Fruit fly (Drosophila melanogaster) whole organism: ENCODE measurements around the gene Dim1.

Experiments
- CG8478 ChIP-seq: fragments of >200 bp; optimal IDR thresholded peaks from 2 replicates; lab custom pipeline; 2018; ENCODE audit warnings: inconsistent platforms
- Dll ChIP-seq: fragments of >200 bp; optimal IDR thresholded peaks from 2 replicates; lab custom pipeline; 2017
- EcR ChIP-seq, 2 experiments: fragments of >200 bp; optimal IDR thresholded peaks; 2 replicates each; lab custom pipeline; 2017; ENCODE audit warnings: missing biosample characterization in 2 of 2, missing genetic modification characterization in 2 of 2, missing genetic modification reagents in 2 of 2
- pan ChIP-seq: fragments of >200 bp; optimal IDR thresholded peaks from 2 replicates; lab custom pipeline; 2017
- psq ChIP-seq: fragments of >200 bp; optimal IDR thresholded peaks from 2 replicates; lab custom pipeline; 2017
- usp ChIP-seq: fragments of >200 bp; optimal IDR thresholded peaks from 2 replicates; lab custom pipeline; 2017; ENCODE audit warnings: missing biosample characterization, missing genetic modification characterization, mixed read lengths

Gene Dim1

DNA sequence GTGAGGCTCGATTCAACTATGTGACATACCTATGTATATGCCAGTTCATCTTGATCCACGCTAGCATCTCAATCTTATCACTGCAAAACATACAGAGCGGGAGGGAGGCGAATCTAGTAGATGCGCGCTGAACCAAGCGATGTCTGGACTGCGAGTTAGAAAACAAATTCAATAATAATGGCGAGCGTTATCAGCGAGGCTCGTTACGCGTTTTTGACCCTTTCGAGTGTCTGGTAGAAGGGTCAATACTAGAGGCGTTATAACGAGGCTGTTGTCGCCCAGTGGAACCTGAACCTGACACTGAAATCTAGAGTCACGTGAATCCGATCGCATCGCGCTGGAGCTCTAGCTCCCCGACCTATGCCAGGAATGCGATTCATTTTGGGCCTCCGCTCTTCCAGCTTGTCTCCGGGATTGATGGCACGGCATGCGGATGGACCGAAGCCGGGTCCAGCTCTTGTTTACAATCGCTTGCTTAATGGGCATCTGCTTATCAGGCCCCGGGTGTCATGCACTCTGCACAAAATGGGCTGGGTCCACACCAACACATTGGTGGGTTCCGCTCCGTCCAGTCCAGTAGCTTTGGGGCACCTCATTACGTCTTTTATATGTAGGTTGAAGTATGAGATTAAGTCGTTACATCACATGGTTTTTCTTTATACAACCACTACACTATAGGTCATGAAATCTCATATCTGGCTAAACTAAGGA lies 13.5 kb upstream of the Dim1 start:
- TF ChIP-seq pan (lab: Kevin White, UChicago) (no peak), usp (GFP tag; lab: Kevin White, UChicago) (no peak), psq (lab: Kevin White, UChicago) (no peak), CG8478 (lab: Kevin White, UChicago) (no peak), EcR (GFP tag; optimal IDR thresholded peaks at IDR 0.05; lab: Kevin White, UChicago) (no peak), Dll (no peak)

DNA sequence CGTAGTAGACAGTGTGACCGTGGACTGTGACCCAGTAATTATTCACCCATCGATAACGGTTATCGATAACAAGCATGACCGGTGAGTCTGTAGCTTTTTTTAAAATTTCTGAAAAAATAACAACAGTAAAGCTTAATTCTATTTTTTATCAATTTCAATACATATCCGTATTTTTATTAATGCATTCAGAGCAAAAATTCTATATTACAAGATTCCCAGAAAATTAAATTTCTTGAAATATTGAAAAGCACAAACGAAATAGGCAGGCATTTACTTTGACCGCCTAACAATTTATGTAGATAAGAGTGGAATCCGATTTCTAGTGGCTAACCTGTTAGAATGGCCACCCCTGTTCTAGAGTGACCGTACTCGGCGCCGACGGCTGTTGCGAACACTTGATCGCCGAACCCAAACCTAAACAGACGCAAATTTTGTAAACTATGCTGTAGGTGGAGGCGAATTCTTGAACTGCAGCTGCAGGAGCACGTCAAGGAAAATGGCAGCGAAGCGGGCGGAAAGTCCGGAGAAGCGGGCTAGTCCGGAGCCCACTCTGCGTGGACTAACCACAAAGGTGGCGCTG lies 9.1 kb upstream of the Dim1 start, which contains the start of gene CG3652:
Gene CG3652, minus strand, starts transcription at position 35 of the 580 bp plus-strand sequence.
- TF ChIP-seq usp (GFP tag; lab: Kevin White, UChicago) (no peak), psq (lab: Kevin White, UChicago) (no peak), CG8478 (lab: Kevin White, UChicago) (no peak), Dll (no peak), pan (lab: Kevin White, UChicago) (no peak), EcR (GFP tag; optimal IDR thresholded peaks at IDR 0.05; lab: Kevin White, UChicago) (no peak)

DNA sequence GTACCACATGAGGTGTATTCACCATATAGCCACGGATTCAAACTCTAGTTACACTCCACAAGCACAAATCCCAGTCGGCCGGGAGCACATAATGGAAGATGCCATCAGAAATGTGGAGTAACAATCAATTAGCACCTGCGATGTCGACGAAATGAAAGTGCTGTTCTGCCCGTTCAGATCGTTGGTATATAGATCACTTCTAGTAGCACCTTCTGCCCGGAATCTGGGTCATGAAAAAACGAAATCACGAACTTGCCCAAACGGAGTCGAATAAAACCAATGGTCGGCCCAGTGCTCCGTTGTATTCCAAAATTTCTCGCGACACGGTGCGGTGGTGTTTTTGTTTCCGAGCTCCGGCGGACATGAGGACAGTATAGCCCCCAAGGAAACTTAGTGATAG lies 2.4 kb upstream of the Dim1 start, which contains the start of gene CG33003:
Gene CG33003, plus strand, starts transcription at position 301 of the 400 bp plus-strand sequence.
- TF ChIP-seq EcR (GFP tag; optimal IDR thresholded peaks at IDR 0.05; lab: Kevin White, UChicago) (no peak), Dll (no peak), pan (lab: Kevin White, UChicago) (no peak), CG8478 (lab: Kevin White, UChicago) (no peak), psq (lab: Kevin White, UChicago) (no peak), usp (GFP tag; lab: Kevin White, UChicago) (no peak)

DNA sequence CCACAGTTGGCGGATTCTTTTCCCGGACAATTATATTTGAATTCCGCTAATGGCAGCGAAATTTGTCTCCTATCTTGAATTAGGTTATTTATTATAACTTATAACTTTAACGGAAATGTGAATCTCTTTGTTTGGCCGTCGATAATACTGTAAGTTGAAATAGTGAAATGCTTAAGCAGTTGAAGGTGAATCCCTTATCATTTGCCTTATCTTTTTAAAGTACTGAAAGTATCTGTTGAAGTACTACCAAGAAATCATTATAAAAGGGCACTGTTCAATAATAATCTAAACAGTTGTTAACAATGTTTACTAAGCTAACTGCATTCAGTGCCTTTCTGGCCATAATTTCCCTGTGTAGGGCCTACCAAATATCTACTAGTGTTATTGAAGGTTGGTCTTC lies 7.8 kb downstream of the Dim1 start, which contains the start of gene CG43055:
Gene CG43055, plus strand, starts transcription at position 301 of the 400 bp plus-strand sequence.
- TF ChIP-seq pan (lab: Kevin White, UChicago) (no peak), psq (lab: Kevin White, UChicago) (no peak), usp (GFP tag; lab: Kevin White, UChicago) (no peak), EcR (GFP tag; optimal IDR thresholded peaks at IDR 0.05; lab: Kevin White, UChicago) (no peak), CG8478 (lab: Kevin White, UChicago) (no peak), Dll (no peak)

DNA sequence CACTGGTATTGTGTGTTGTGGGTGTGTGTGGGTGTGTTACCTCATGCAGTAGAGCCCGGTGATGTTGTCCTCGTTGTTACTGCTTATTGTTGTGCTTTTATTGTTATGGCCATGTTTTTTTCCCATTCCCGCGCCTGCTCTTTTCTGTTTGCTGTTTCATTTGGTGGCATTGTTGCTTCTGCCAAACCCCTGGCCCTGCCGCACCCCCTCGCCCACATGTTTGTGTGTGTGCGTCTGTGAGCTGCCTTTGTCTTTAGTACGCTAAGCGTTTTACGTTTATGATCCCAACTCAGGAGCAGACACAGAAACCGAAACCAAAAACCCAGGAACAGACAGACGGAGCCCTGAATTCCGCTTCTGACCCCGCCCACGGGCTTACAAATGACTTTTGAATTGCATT lies 11.0 kb downstream of the Dim1 start:
- TF ChIP-seq EcR (GFP tag; optimal IDR thresholded peaks at IDR 0.05; lab: Kevin White, UChicago) (no peak), psq (lab: Kevin White, UChicago) (no peak), CG8478 (lab: Kevin White, UChicago) (no peak), Dll (no peak), usp (GFP tag; lab: Kevin White, UChicago) (no peak), pan (lab: Kevin White, UChicago) (no peak)

DNA sequence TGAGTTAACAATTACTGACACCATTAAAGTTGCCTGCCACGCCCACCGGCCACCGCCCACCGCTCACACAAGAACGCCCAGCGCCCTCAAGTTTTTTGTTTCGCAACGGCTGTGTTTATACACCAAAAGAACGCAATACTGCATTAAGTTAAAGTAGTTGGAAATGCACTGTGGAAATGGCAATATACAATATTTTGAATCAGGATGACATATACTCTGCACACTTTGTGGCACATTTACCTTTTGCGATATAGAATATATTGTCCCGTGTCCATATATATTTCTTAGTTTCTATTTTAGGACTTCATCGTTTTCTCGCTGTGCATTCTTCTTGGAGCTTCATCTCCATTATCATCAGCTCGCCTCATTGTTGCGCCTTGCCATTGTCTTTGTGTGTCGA lies 13.0 kb downstream of the Dim1 start:
- TF ChIP-seq psq (lab: Kevin White, UChicago) (no peak), CG8478 (lab: Kevin White, UChicago) (no peak), EcR (GFP tag; optimal IDR thresholded peaks at IDR 0.05; lab: Kevin White, UChicago) (no peak), pan (lab: Kevin White, UChicago) (no peak), usp (GFP tag; lab: Kevin White, UChicago) (no peak), Dll (no peak)

DNA sequence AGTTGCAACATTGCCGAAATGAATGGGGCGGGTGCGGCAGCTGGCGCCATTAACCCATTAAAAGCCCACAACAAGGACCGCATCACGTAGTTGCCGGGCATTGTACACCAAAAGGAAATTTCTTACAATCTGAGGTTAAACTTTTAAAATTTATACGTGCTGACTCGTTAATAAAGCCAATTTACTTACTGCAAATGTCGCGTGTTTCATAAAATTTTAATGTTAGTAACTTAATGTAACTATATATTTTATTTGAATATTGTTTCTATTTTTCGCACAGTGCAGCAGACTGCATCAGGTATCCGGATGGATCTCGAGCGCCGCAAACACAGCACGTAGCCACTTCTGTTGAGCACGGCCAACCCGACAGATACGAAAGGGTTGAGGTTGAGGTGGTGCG lies 13.9 kb downstream of the Dim1 start:
- TF ChIP-seq pan (lab: Kevin White, UChicago) (no peak), psq (lab: Kevin White, UChicago) (no peak), EcR (GFP tag; optimal IDR thresholded peaks at IDR 0.05; lab: Kevin White, UChicago) (no peak), Dll (no peak), usp (GFP tag; lab: Kevin White, UChicago) (no peak), CG8478 (lab: Kevin White, UChicago) (no peak)

DNA sequence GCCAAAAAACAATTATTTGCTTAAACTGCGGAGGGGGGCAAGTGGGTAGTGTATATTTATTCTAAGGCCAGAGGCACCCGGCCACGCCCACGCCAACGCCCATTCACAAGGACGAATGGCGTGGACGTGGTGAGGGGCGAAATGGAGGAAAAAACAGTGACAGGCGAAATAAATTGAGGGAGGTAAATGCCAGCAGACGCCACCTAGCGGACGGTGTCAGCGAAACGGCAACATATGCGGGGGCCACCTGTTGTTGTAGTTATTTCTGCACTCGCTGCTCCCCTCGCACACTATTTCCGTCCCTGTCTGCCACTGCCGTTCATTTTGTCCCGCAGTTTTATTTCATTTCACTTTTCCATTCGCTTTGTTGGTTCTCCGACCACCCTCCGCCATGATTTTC lies 14.9 kb downstream of the Dim1 start:
- no peak for TF ChIP-seq CG8478 (lab: Kevin White, UChicago)
- no peak for TF ChIP-seq Dll
- TF ChIP-seq pan (lab: Kevin White, UChicago), result no peak

DNA sequence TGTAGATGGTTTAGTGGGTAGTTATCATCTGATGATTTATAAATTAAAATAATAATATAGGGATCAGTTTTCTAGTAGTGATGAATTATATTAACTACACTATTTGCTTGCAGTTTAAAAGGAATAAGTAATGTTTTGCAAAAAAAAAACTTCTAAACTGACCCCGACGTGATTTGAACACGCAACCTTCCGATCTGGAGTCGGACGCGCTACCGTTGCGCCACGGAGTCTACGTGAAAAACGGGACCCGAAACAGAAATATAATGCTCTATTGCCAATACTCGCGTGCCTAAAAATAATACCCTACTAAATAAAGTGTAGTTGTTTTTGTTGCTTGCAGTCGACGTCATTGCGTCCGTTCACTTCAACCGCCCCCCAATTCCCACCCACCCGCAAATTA lies 15.8 kb downstream of the Dim1 start:
- TF ChIP-seq psq (lab: Kevin White, UChicago), result no peak
- no peak for TF ChIP-seq Dll
- no peak for TF ChIP-seq EcR (GFP tag; optimal IDR thresholded peaks at IDR 0.05; lab: Kevin White, UChicago)
- TF ChIP-seq usp (GFP tag; lab: Kevin White, UChicago), result no peak
- no peak for TF ChIP-seq CG8478 (lab: Kevin White, UChicago)

DNA sequence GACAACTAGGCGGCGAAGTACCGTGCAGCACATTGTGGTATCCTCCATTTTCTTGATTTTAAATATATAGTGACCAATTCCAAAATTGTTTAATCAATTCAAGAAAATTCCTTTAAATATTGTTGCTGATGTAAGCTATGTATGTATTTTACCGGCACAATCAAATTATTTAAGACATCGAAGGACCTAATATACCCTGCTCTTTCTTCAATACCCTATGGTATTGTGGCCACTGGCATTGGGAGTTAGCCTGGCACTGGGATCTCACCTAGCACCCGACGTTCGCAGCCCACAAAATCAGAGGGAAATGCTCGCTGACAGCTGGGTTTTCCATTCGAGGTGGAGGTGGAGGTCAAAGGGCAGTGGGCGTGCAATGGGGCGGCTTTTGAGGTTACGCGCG lies 19.1 kb downstream of the Dim1 start:
- TF ChIP-seq EcR (GFP tag; optimal IDR thresholded peaks at IDR 0.05; lab: Kevin White, UChicago), result no peak
- TF ChIP-seq pan (lab: Kevin White, UChicago), result no peak
- TF ChIP-seq usp (GFP tag; lab: Kevin White, UChicago), result no peak
- no peak for TF ChIP-seq CG8478 (lab: Kevin White, UChicago)
- no peak for TF ChIP-seq psq (lab: Kevin White, UChicago)
- TF ChIP-seq Dll, result no peak

DNA sequence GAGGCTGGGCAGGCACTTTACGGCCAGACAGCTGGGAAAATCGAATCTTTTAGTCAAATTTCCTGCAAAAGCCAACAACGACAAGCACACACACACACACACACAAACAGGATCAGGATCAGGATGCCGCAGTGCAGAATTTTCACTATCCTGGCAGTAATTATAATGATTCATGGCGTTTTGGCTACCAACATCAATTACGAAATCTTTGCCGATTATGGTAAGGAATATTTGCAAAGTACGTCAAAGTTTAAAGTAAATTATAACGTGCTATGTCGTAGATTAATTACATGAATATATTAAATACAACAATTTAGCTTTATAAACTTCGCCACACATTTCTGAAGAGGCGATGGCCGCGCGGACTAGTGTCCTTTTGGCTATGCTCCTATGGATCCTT lies 30.6 kb downstream of the Dim1 start, which contains the start of the genes CG34177 and CG34178:
Gene CG34177, plus strand, starts transcription at position 301 of the 400 bp plus-strand sequence.
Gene CG34178, plus strand, starts transcription at position 301 of the 400 bp plus-strand sequence.
- no peak for TF ChIP-seq Dll
- TF ChIP-seq psq (lab: Kevin White, UChicago), result no peak
- no peak for TF ChIP-seq CG8478 (lab: Kevin White, UChicago)
- no peak for TF ChIP-seq pan (lab: Kevin White, UChicago)
- TF ChIP-seq EcR (GFP tag; optimal IDR thresholded peaks at IDR 0.05; lab: Kevin White, UChicago), result no peak
- TF ChIP-seq usp (GFP tag; lab: Kevin White, UChicago), result no peak
